Worm (Caenorhabditis elegans): ENCODE data around the gene T07F12.1.

- TF ChIP-seq W03F9.2 (tag; optimal IDR thresholded peaks at IDR 0.05) (no peak), him-1 (tag; optimal IDR thresholded peaks at IDR 0.05) (no peak)
Observed at ce11 chrX:4900685-4901084, 6.8 kb downstream of the T07F12.1 start, which contains the start of gene T07F12.4.
